Worm (Caenorhabditis elegans) whole organism, L3 larva: ENCODE measurements around the gene lido-8.

Source experiments
- ama-1 ChIP-seq: fragments of 150-350 bp; optimal IDR thresholded peaks from 2 replicates; lab custom pipeline; 2018
- elt-2 ChIP-seq: sonication (generic microtip); optimal IDR thresholded peaks from 2 replicates; lab custom pipeline; 2016; ENCODE audit warnings: missing genetic modification reagents, mild to moderate bottlenecking, missing genetic modification characterization, missing compliant biosample characterization
- elt-3 ChIP-seq, 3 experiments: fragments of 150-350 bp in 1 of 3; sonication (generic microtip) in 2 of 3; optimal IDR thresholded peaks; 2 replicates in 2 of 3; 4 replicates in 1 of 3; lab custom pipeline; 2014 to 2017; ENCODE audit warnings: missing biosample characterization in 3 of 3, missing genetic modification characterization in 3 of 3
- nhr-11 ChIP-seq: fragments of 150-350 bp; optimal IDR thresholded peaks from 2 replicates; lab custom pipeline; 2014; ENCODE audit warnings: missing biosample characterization, missing genetic modification characterization
- pqm-1 ChIP-seq: fragments of 150-350 bp; optimal IDR thresholded peaks from 2 replicates; lab custom pipeline; 2017; ENCODE audit warnings: missing biosample characterization, missing genetic modification characterization, inconsistent platforms
- ztf-11 ChIP-seq: fragments of 150-350 bp; optimal IDR thresholded peaks from 2 replicates; lab custom pipeline; 2014; ENCODE audit warnings: missing biosample characterization, missing genetic modification characterization

ce11 chrII:3002211-3002610, 5.4 kb downstream of the lido-8 start, which contains the start of gene lido-10:
- TF ChIP-seq ama-1 (lab: Kevin White, UChicago), result no peak
- TF ChIP-seq ztf-11, result no peak
- no peak for TF ChIP-seq nhr-11
- no peak for TF ChIP-seq elt-3 (tag; optimal IDR thresholded peaks at IDR 0.05; lab: Kevin White, UChicago)
- no peak for TF ChIP-seq elt-2 (tag; lab: Kevin White, UChicago)
- no peak for TF ChIP-seq pqm-1 (tag; lab: Kevin White, UChicago)
